Worm (Caenorhabditis elegans) whole organism, mixed stage, embryonic: ENCODE data around the gene rap-2.
"Not testable (repeated sequence)": the region's sequence is repeated elsewhere in the genome, so short reads cannot be mapped to it uniquely, and the experiment has no call there.

Experiments used
- elt-3 ChIP-seq: fragments of 150-350 bp; optimal IDR thresholded peaks from 2 replicates; lab custom pipeline; 2014; ENCODE audit warnings: missing biosample characterization, missing genetic modification characterization
- flh-1 ChIP-seq: fragments of 200-800 bp; sonication (Bioruptor generic); optimal IDR thresholded peaks from 2 replicates; lab custom pipeline; 2018; ENCODE audit warnings: mild to moderate bottlenecking, missing genetic modification characterization, moderate library complexity, missing compliant biosample characterization
- lsy-2 ChIP-seq: fragments of 150-350 bp; optimal IDR thresholded peaks from 2 replicates; lab custom pipeline; 2014; ENCODE audit warnings: missing biosample characterization, missing genetic modification characterization
- nhr-2 ChIP-seq: fragments of 150-350 bp; optimal IDR thresholded peaks from 2 replicates; lab custom pipeline; 2014; ENCODE audit warnings: missing biosample characterization, missing genetic modification characterization
- snpc-4 ChIP-seq: fragments of 150-350 bp; optimal IDR thresholded peaks from 2 replicates; lab custom pipeline; 2014; ENCODE audit warnings: missing biosample characterization, missing genetic modification characterization

ce11 chrV:15036769-15037168 is 27.1 kb downstream of the rap-2 start, which contains the start of gene melo-3:
- not testable (repeated sequence) for TF ChIP-seq snpc-4 (tag; lab: Kevin White, UChicago); lsy-2 (tag; lab: Kevin White, UChicago); elt-3; flh-1 (GFP tag; lab: Kevin White, UChicago); nhr-2
